Worm (Caenorhabditis elegans) whole organism, young adult: ENCODE results near the gene tsn-1.

Experiments
- B0261.1 ChIP-seq: sonication (generic microtip); optimal IDR thresholded peaks from 2 replicates; lab custom pipeline; 2016; ENCODE audit warnings: mild to moderate bottlenecking, missing genetic modification characterization, moderate library complexity, missing compliant biosample characterization
- B0336.3 ChIP-seq: fragments of 200-800 bp; sonication (Bioruptor generic); IDR thresholded peaks from 2 replicates; pipeline ENCODE4 v1.3.6; 2022; ENCODE audit warnings: missing genetic modification characterization, missing compliant biosample characterization
- C17E4.6 ChIP-seq: fragments of 200-800 bp; sonication (Bioruptor generic); IDR thresholded peaks from 2 replicates; pipeline ENCODE4 v1.3.6; 2022; ENCODE audit warnings: missing genetic modification reagents, missing genetic modification characterization, missing compliant biosample characterization
- F10E7.11 ChIP-seq: sonication (generic microtip); optimal IDR thresholded peaks from 2 replicates; lab custom pipeline; 2017; ENCODE audit warnings: mild to moderate bottlenecking, missing genetic modification characterization, moderate library complexity, missing compliant biosample characterization
- F22D6.2 ChIP-seq: sonication (generic microtip); optimal IDR thresholded peaks from 2 replicates; lab custom pipeline; 2016; ENCODE audit warnings: mild to moderate bottlenecking, missing genetic modification characterization, missing compliant biosample characterization
- F33H1.4 ChIP-seq: fragments of 200-800 bp; sonication (Bioruptor generic); IDR thresholded peaks from 2 replicates; pipeline ENCODE4 v1.3.6; 2022; ENCODE audit warnings: missing genetic modification reagents, missing genetic modification characterization, missing compliant biosample characterization
- F37B4.10 ChIP-seq: fragments of 200-800 bp; sonication (Bioruptor generic); IDR thresholded peaks from 2 replicates; pipeline ENCODE4 v1.3.6; 2022; ENCODE audit warnings: missing genetic modification characterization, missing compliant biosample characterization
- F39B2.1 ChIP-seq: fragments of 200-800 bp; sonication (Bioruptor generic); IDR thresholded peaks from 2 replicates; pipeline ENCODE4 v1.3.6; 2022; ENCODE audit warnings: missing genetic modification reagents, missing genetic modification characterization, missing compliant biosample characterization
- F55B11.4 ChIP-seq: sonication (generic microtip); optimal IDR thresholded peaks from 2 replicates; lab custom pipeline; 2016; ENCODE audit warnings: missing compliant biosample characterization, missing genetic modification characterization, borderline replicate concordance; ENCODE audit not compliant: insufficient read depth
- Y56A3A.18 ChIP-seq: fragments of 200-800 bp; sonication (Bioruptor generic); IDR thresholded peaks from 2 replicates; pipeline ENCODE4 v1.3.6; 2022; ENCODE audit warnings: missing genetic modification reagents, missing genetic modification characterization, missing compliant biosample characterization
- Y79H2A.3 ChIP-seq: fragments of 200-800 bp; sonication (Bioruptor generic); conservative IDR thresholded peaks from 2 replicates; pipeline ENCODE4 v1.3.6; 2022; ENCODE audit warnings: missing genetic modification reagents, missing genetic modification characterization, missing compliant biosample characterization
- atf-7 ChIP-seq: sonication (generic microtip); optimal IDR thresholded peaks from 2 replicates; lab custom pipeline; 2017; ENCODE audit warnings: mild to moderate bottlenecking, missing genetic modification characterization, missing compliant biosample characterization
- athp-1 ChIP-seq: sonication (generic microtip); optimal IDR thresholded peaks from 2 replicates; lab custom pipeline; 2017; ENCODE audit warnings: mild to moderate bottlenecking, missing genetic modification characterization, missing compliant biosample characterization
- bed-1 ChIP-seq: fragments of 200-800 bp; sonication (Bioruptor generic); IDR thresholded peaks from 2 replicates; pipeline ENCODE4 v1.3.6; 2022; ENCODE audit warnings: missing genetic modification reagents, missing genetic modification characterization, missing compliant biosample characterization
- ccch-3 ChIP-seq: fragments of 200-800 bp; sonication (Bioruptor generic); optimal IDR thresholded peaks from 2 replicates; lab custom pipeline; 2018; ENCODE audit warnings: mild to moderate bottlenecking, missing genetic modification characterization, missing compliant biosample characterization
- ceh-27 ChIP-seq: fragments of 200-800 bp; sonication (Bioruptor generic); optimal IDR thresholded peaks from 2 replicates; lab custom pipeline; 2018; ENCODE audit warnings: mild to moderate bottlenecking, missing genetic modification characterization, moderate library complexity, missing compliant biosample characterization
- chd-7 ChIP-seq: sonication (generic microtip); optimal IDR thresholded peaks from 2 replicates; lab custom pipeline; 2016; ENCODE audit warnings: mild to moderate bottlenecking, missing genetic modification characterization, moderate library complexity, missing compliant biosample characterization
- dox-1 ChIP-seq: fragments of 200-800 bp; sonication (Bioruptor generic); IDR thresholded peaks from 2 replicates; pipeline ENCODE4 v1.3.6; 2022; ENCODE audit warnings: missing genetic modification reagents, missing genetic modification characterization, missing compliant biosample characterization
- efl-1 ChIP-seq: fragments of 150-350 bp; optimal IDR thresholded peaks from 2 replicates; lab custom pipeline; 2014; ENCODE audit warnings: missing biosample characterization, missing genetic modification reagents, missing genetic modification characterization
- ekl-4 ChIP-seq: fragments of 200-800 bp; sonication (Bioruptor generic); IDR thresholded peaks from 2 replicates; pipeline ENCODE4 v1.3.6; 2022; ENCODE audit warnings: missing genetic modification reagents, missing genetic modification characterization, missing compliant biosample characterization
- hlh-12 ChIP-seq: sonication (generic microtip); optimal IDR thresholded peaks from 2 replicates; lab custom pipeline; 2016; ENCODE audit warnings: missing genetic modification characterization, missing compliant biosample characterization
- hrde-1 ChIP-seq: sonication (generic microtip); optimal IDR thresholded peaks from 2 replicates; lab custom pipeline; 2016; ENCODE audit warnings: missing genetic modification characterization, mild to moderate bottlenecking, missing compliant biosample characterization, moderate library complexity, missing genotype, missing genetic modification reagents, borderline replicate concordance
- lag-1 ChIP-seq: fragments of 200-800 bp; sonication (Bioruptor generic); IDR thresholded peaks from 2 replicates; pipeline ENCODE4 v1.3.6; 2022; ENCODE audit warnings: missing genetic modification reagents, missing genetic modification characterization, missing compliant biosample characterization
- let-607 ChIP-seq, 2 experiments: fragments of 200-800 bp in 1 of 2; sonication (Bioruptor generic) in 1 of 2; sonication (generic microtip) in 1 of 2; optimal IDR thresholded peaks; 2 replicates each; lab custom pipeline; 2016 to 2018; ENCODE audit warnings: mild to moderate bottlenecking in 2 of 2, missing compliant biosample characterization in 2 of 2, missing genetic modification characterization in 2 of 2, moderate library complexity in 2 of 2, missing genotype in 1 of 2
- lin-26 ChIP-seq: fragments of 200-800 bp; sonication (Bioruptor generic); IDR thresholded peaks from 2 replicates; pipeline ENCODE4 v1.3.6; 2022; ENCODE audit warnings: missing genetic modification reagents, missing genetic modification characterization, missing compliant biosample characterization
- lin-35 ChIP-seq, 3 experiments: fragments of 150-350 bp in 2 of 3; sonication (generic microtip) in 1 of 3; optimal IDR thresholded peaks; 2 replicates each; lab custom pipeline; 2014 to 2018; ENCODE audit warnings: missing biosample characterization in 3 of 3, missing genetic modification characterization in 3 of 3, missing genetic modification reagents in 3 of 3
- lin-40 ChIP-seq: sonication (generic microtip); optimal IDR thresholded peaks from 2 replicates; lab custom pipeline; 2016; ENCODE audit warnings: missing genetic modification characterization, mild to moderate bottlenecking, missing compliant biosample characterization, missing genotype, missing genetic modification reagents
- lir-1 ChIP-seq: fragments of 200-800 bp; sonication (Bioruptor generic); conservative IDR thresholded peaks from 2 replicates; pipeline ENCODE4 v1.3.6; 2022; ENCODE audit warnings: missing genetic modification reagents, missing genetic modification characterization, missing compliant biosample characterization
- lsl-1 ChIP-seq: fragments of 200-800 bp; sonication (Bioruptor generic); optimal IDR thresholded peaks from 2 replicates; lab custom pipeline; 2018; ENCODE audit warnings: mild to moderate bottlenecking, missing genetic modification characterization, moderate library complexity, missing compliant biosample characterization
- lsy-27 ChIP-seq: sonication (generic microtip); optimal IDR thresholded peaks from 2 replicates; lab custom pipeline; 2017; ENCODE audit warnings: missing genetic modification characterization, mild to moderate bottlenecking, missing compliant biosample characterization, antibody characterized with exemption, missing genotype, borderline replicate concordance; ENCODE audit not compliant: insufficient read depth
- madf-10 ChIP-seq: sonication (generic microtip); optimal IDR thresholded peaks from 2 replicates; lab custom pipeline; 2016; ENCODE audit warnings: mild to moderate bottlenecking, missing genetic modification characterization, missing compliant biosample characterization
- madf-3 ChIP-seq: fragments of 200-800 bp; sonication (Bioruptor generic); IDR thresholded peaks from 2 replicates; pipeline ENCODE4 v1.3.6; 2022; ENCODE audit warnings: missing genetic modification reagents, missing genetic modification characterization, missing compliant biosample characterization
- madf-8 ChIP-seq: fragments of 200-800 bp; sonication (Bioruptor generic); conservative IDR thresholded peaks from 2 replicates; pipeline ENCODE4 v1.3.6; 2022; ENCODE audit warnings: missing genetic modification reagents, missing genetic modification characterization, missing compliant biosample characterization
- mel-28 ChIP-seq: sonication (generic microtip); optimal IDR thresholded peaks from 2 replicates; lab custom pipeline; 2016; ENCODE audit warnings: borderline replicate concordance, mild to moderate bottlenecking, missing genetic modification characterization, missing compliant biosample characterization
- nfya-1 ChIP-seq: sonication (generic microtip); optimal IDR thresholded peaks from 2 replicates; lab custom pipeline; 2017; ENCODE audit warnings: antibody characterized with exemption, missing compliant biosample characterization, missing genetic modification characterization, borderline replicate concordance; ENCODE audit not compliant: insufficient read depth
- nfya-2 ChIP-seq: fragments of 200-800 bp; sonication (Bioruptor generic); IDR thresholded peaks from 2 replicates; pipeline ENCODE4 v1.3.6; 2022; ENCODE audit warnings: missing genetic modification reagents, missing genetic modification characterization, missing compliant biosample characterization
- nhr-90 ChIP-seq: sonication (generic microtip); optimal IDR thresholded peaks from 2 replicates; lab custom pipeline; 2016; ENCODE audit warnings: missing genotype, mild to moderate bottlenecking, missing genetic modification characterization, missing compliant biosample characterization
- rec-8 ChIP-seq, 2 experiments: sonication (generic microtip); optimal IDR thresholded peaks; 2 replicates each; lab custom pipeline; 2016; ENCODE audit warnings: mild to moderate bottlenecking in 2 of 2, missing genetic modification characterization in 2 of 2, missing genetic modification reagents in 2 of 2, missing genotype in 2 of 2, missing biosample characterization in 1 of 2, missing compliant biosample characterization in 1 of 2, moderate library complexity in 1 of 2
- rpc-1 ChIP-seq, 2 experiments: fragments of 150-350 bp in 1 of 2; sonication (generic microtip) in 1 of 2; optimal IDR thresholded peaks; 2 replicates each; lab custom pipeline; 2014 to 2018; ENCODE audit warnings: missing biosample characterization in 1 of 2, missing genetic modification characterization in 1 of 2, missing genetic modification reagents in 1 of 2, missing genotype in 1 of 2
- sdz-38 ChIP-seq: sonication (generic microtip); optimal IDR thresholded peaks from 2 replicates; lab custom pipeline; 2016; ENCODE audit warnings: missing genotype, missing genetic modification characterization, missing compliant biosample characterization
- sea-2 ChIP-seq: fragments of 200-800 bp; sonication (Bioruptor generic); IDR thresholded peaks from 2 replicates; pipeline ENCODE4 v1.3.6; 2022; ENCODE audit warnings: missing genetic modification characterization, missing compliant biosample characterization
- snpc-1.1 ChIP-seq: sonication (generic microtip); optimal IDR thresholded peaks from 2 replicates; lab custom pipeline; 2017; ENCODE audit warnings: missing genetic modification characterization, mild to moderate bottlenecking, missing compliant biosample characterization, antibody characterized with exemption, moderate library complexity, missing genotype, missing genetic modification reagents; ENCODE audit not compliant: insufficient read depth
- somi-1 ChIP-seq: fragments of 200-800 bp; sonication (Bioruptor generic); optimal IDR thresholded peaks from 2 replicates; lab custom pipeline; 2018; ENCODE audit warnings: mild to moderate bottlenecking, missing genetic modification characterization, missing compliant biosample characterization
- sptf-2 ChIP-seq: fragments of 200-800 bp; sonication (Bioruptor generic); optimal IDR thresholded peaks from 2 replicates; lab custom pipeline; 2018; ENCODE audit warnings: mild to moderate bottlenecking, missing genetic modification characterization, missing compliant biosample characterization
- tlf-1 ChIP-seq: fragments of 200-800 bp; sonication (Bioruptor generic); optimal IDR thresholded peaks from 2 replicates; lab custom pipeline; 2018; ENCODE audit warnings: mild to moderate bottlenecking, missing genetic modification characterization, missing compliant biosample characterization
- unc-62 ChIP-seq: fragments of 150-350 bp; optimal IDR thresholded peaks from 2 replicates; lab custom pipeline; 2014; ENCODE audit warnings: missing biosample characterization, missing genetic modification reagents, missing genetic modification characterization
- zfh-2 ChIP-seq: fragments of 200-800 bp; sonication (Bioruptor generic); conservative IDR thresholded peaks from 2 replicates; pipeline ENCODE4 v1.3.6; 2022; ENCODE audit warnings: missing genetic modification reagents, missing genetic modification characterization, missing compliant biosample characterization

The tsn-1 gene

DNA sequence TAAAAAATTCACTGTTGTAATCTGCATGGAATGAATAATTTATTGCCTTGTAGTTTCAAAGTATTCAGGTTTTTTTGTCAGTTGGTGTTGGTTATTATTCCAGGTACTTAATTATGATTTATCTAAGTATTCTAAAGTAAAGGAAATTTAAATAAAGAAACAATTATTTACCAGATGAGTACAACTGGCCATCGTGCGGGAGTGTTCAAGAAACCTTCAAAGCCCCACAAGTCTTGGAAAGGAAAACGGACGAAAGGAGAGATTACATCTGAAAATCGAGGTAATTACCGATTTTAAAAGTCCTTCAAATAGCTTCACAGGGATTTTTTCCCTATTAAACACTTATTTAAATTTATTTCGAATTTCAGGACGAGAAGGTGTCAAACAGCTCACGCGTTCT is 3.5 kb downstream of the tsn-1 start, which contains the start of gene tag-151 (continued):
- no peak for TF ChIP-seq madf-10
- TF ChIP-seq mel-28: no peak
- no peak for TF ChIP-seq lsl-1
- no peak for TF ChIP-seq lag-1 (GFP tag; lab: Robert Waterston, UW)
- TF ChIP-seq somi-1 (GFP tag; lab: Kevin White, UChicago): no peak
- TF ChIP-seq nfya-1 (tag; lab: Kevin White, UChicago): no peak
- peak; percentile 9 for TF ChIP-seq tlf-1 (GFP tag; lab: Kevin White, UChicago)
- no peak for TF ChIP-seq sea-2
- TF ChIP-seq Y56A3A.18 (GFP tag; lab: Robert Waterston, UW): peak; percentile 73
- TF ChIP-seq lsy-27 (tag; lab: Kevin White, UChicago): no peak
- no peak for TF ChIP-seq C17E4.6 (GFP tag; lab: Robert Waterston, UW)
- no peak for TF ChIP-seq lir-1
- TF ChIP-seq sptf-2 (GFP tag; lab: Kevin White, UChicago): no peak
- TF ChIP-seq ceh-27 (GFP tag; lab: Kevin White, UChicago): no peak
- TF ChIP-seq F10E7.11: peak; percentile 45
- no peak for TF ChIP-seq hlh-12 (tag; lab: Kevin White, UChicago)
- peak; percentile 49 for TF ChIP-seq chd-7
- no peak for TF ChIP-seq F37B4.10
- TF ChIP-seq Y79H2A.3 (GFP tag; lab: Robert Waterston, UW): no peak
- TF ChIP-seq snpc-1.1 (tag; lab: Kevin White, UChicago): no peak
- peak; percentile 66; the same call in 1 of the 2 replicates for TF ChIP-seq B0336.3 (GFP tag; lab: Robert Waterston, UW)
- TF ChIP-seq let-607 (tag; optimal IDR thresholded peaks at IDR 0.05; lab: Kevin White, UChicago): peak in 1 of 2 experiments; percentile 45
- no peak for TF ChIP-seq F39B2.1
- no peak for TF ChIP-seq efl-1
- no peak for TF ChIP-seq unc-62 (GFP tag; lab: Kevin White, UChicago)
- no peak for TF ChIP-seq madf-8 (GFP tag; lab: Robert Waterston, UW)
- TF ChIP-seq rpc-1 (optimal IDR thresholded peaks at IDR 0.05; lab: Kevin White, UChicago): no peak
- no peak for TF ChIP-seq rpc-1 (tag; optimal IDR thresholded peaks at IDR 0.05; lab: Kevin White, UChicago)
- TF ChIP-seq lin-35 (GFP tag; optimal IDR thresholded peaks at IDR 0.05; lab: Kevin White, UChicago): peak in 1 of 3 experiments; percentile 1
- no peak for TF ChIP-seq nhr-90 (tag; lab: Kevin White, UChicago)
- peak; percentile 9 for TF ChIP-seq lin-40
- TF ChIP-seq madf-3 (GFP tag; lab: Robert Waterston, UW): peak; percentile 70; the same call in 1 of the 2 replicates
- TF ChIP-seq ccch-3 (GFP tag; lab: Kevin White, UChicago): no peak
- TF ChIP-seq rec-8 (tag; optimal IDR thresholded peaks at IDR 0.05; lab: Kevin White, UChicago): no peak
- TF ChIP-seq sdz-38 (tag; lab: Kevin White, UChicago): no peak
- TF ChIP-seq dox-1 (GFP tag; lab: Robert Waterston, UW): no peak
- no peak for TF ChIP-seq F22D6.2 (tag; lab: Kevin White, UChicago)
- TF ChIP-seq zfh-2: no peak
- peak; percentile 77 for TF ChIP-seq hrde-1 (tag; lab: Kevin White, UChicago)
- no peak for TF ChIP-seq bed-1 (GFP tag; lab: Robert Waterston, UW)
- no peak for TF ChIP-seq atf-7
- peak; percentile 49; the same call in 1 of the 2 replicates for TF ChIP-seq ekl-4
- no peak for TF ChIP-seq lin-26 (GFP tag; lab: Robert Waterston, UW)
- 0 out of 2 replicates have a peak, but pooled peaks have one; percentile 31 for TF ChIP-seq nfya-2 (GFP tag; lab: Robert Waterston, UW)
- no peak for TF ChIP-seq F33H1.4
- no peak for TF ChIP-seq F55B11.4 (tag; lab: Kevin White, UChicago)
- TF ChIP-seq B0261.1 (tag; lab: Kevin White, UChicago): no peak
- peak; percentile 37 for TF ChIP-seq athp-1
